Worm (Caenorhabditis elegans): Measurements from ENCODE around the gene R02F11.3.

The R02F11.3 gene

ce11 chrV:4806859-4807258 lies 1.1 kb upstream of the R02F11.3 start:
- no peak for TF ChIP-seq mls-2 (tag; optimal IDR thresholded peaks at IDR 0.05)
- TF ChIP-seq nhr-12 (tag; optimal IDR thresholded peaks at IDR 0.05) = no peak
- no peak for TF ChIP-seq bed-3 (GFP tag; optimal IDR thresholded peaks at IDR 0.05)
- TF ChIP-seq nhr-76 (tag; optimal IDR thresholded peaks at IDR 0.05) = no peak
- no peak for TF ChIP-seq M03D4.4 (tag; optimal IDR thresholded peaks at IDR 0.05)
- TF ChIP-seq elt-3 (tag; optimal IDR thresholded peaks at IDR 0.05) = no peak
- no peak for TF ChIP-seq drap-1 (GFP tag; optimal IDR thresholded peaks at IDR 0.05)
- no peak for TF ChIP-seq ham-2 (GFP tag; optimal IDR thresholded peaks at IDR 0.05)
- no peak for TF ChIP-seq unc-62 (GFP tag; optimal IDR thresholded peaks at IDR 0.05)
- TF ChIP-seq unc-120 (tag; optimal IDR thresholded peaks at IDR 0.05; ENCODE audit: poor library complexity, severe bottlenecking) = no peak
- no peak for TF ChIP-seq ces-1 (GFP tag; optimal IDR thresholded peaks at IDR 0.05)
- no peak for TF ChIP-seq mep-1 (tag; optimal IDR thresholded peaks at IDR 0.05)

ce11 chrV:4801943-4802342 lies 3.8 kb downstream of the R02F11.3 start:
- TF ChIP-seq snpc-4 (tag; optimal IDR thresholded peaks at IDR 0.05) (no peak), ces-1 (GFP tag; optimal IDR thresholded peaks at IDR 0.05) (no peak), unc-39 (tag; optimal IDR thresholded peaks at IDR 0.05) (no peak), ztf-11 (tag; optimal IDR thresholded peaks at IDR 0.05) (no peak), mab-5 (tag; optimal IDR thresholded peaks at IDR 0.05) (no peak), blmp-1 (tag; optimal IDR thresholded peaks at IDR 0.05) (no peak), unc-120 (tag; optimal IDR thresholded peaks at IDR 0.05; ENCODE audit: poor library complexity, severe bottlenecking) (no peak), lsy-2 (tag; optimal IDR thresholded peaks at IDR 0.05) (no peak), mls-2 (tag; optimal IDR thresholded peaks at IDR 0.05) (no peak), nhr-2 (tag; optimal IDR thresholded peaks at IDR 0.05) (no peak), nhr-28 (tag; optimal IDR thresholded peaks at IDR 0.05) (no peak), nhr-76 (tag; optimal IDR thresholded peaks at IDR 0.05) (no peak), ceh-43 (GFP tag; optimal IDR thresholded peaks at IDR 0.05) (no peak), elt-3 (tag; optimal IDR thresholded peaks at IDR 0.05) (no peak), ceh-83 (GFP tag; optimal IDR thresholded peaks at IDR 0.05) (no peak), lin-13 (tag; optimal IDR thresholded peaks at IDR 0.05) (no peak), M03D4.4 (tag; optimal IDR thresholded peaks at IDR 0.05) (no peak), pha-4 (tag; optimal IDR thresholded peaks at IDR 0.05) (no peak), nhr-12 (tag; optimal IDR thresholded peaks at IDR 0.05) (no peak)

- TF ChIP-seq M03D4.4 (tag; optimal IDR thresholded peaks at IDR 0.05) (no peak), snpc-4 (tag; optimal IDR thresholded peaks at IDR 0.05) (no peak), ham-2 (GFP tag; optimal IDR thresholded peaks at IDR 0.05) (no peak), zip-8 (tag; optimal IDR thresholded peaks at IDR 0.05) (no peak), mep-1 (tag; optimal IDR thresholded peaks at IDR 0.05) (no peak), elt-3 (tag; optimal IDR thresholded peaks at IDR 0.05) (no peak), drap-1 (GFP tag; optimal IDR thresholded peaks at IDR 0.05) (no peak), ztf-11 (tag; optimal IDR thresholded peaks at IDR 0.05) (no peak), pha-4 (tag; optimal IDR thresholded peaks at IDR 0.05) (no peak), blmp-1 (tag; optimal IDR thresholded peaks at IDR 0.05) (no peak), sem-2 (GFP tag; optimal IDR thresholded peaks at IDR 0.05) (no peak)
Measured at ce11 chrV:4800794-4801193, 5.0 kb downstream of the R02F11.3 start, which contains the start of gene R02F11.1. TSS of gene R02F11.1 (plus strand) at chrV:4801094.

- TF ChIP-seq unc-120 (tag; optimal IDR thresholded peaks at IDR 0.05; ENCODE audit: poor library complexity, severe bottlenecking) (no peak), mls-2 (tag; optimal IDR thresholded peaks at IDR 0.05) (no peak), ceh-39 (tag; optimal IDR thresholded peaks at IDR 0.05) (no peak)
Measured at ce11 chrV:4794308-4794707, 11.4 kb downstream of the R02F11.3 start, which contains the start of gene R02F11.2. TSS of gene R02F11.2 (plus strand) at chrV:4794599.

- TF ChIP-seq nhr-237 (tag; optimal IDR thresholded peaks at IDR 0.05) = no peak
- no peak for TF ChIP-seq flh-1 (GFP tag; optimal IDR thresholded peaks at IDR 0.05)
- no peak for TF ChIP-seq ceh-83 (GFP tag; optimal IDR thresholded peaks at IDR 0.05)
- no peak for TF ChIP-seq sptf-1 (tag; optimal IDR thresholded peaks at IDR 0.05)
- no peak for TF ChIP-seq bed-3 (GFP tag; optimal IDR thresholded peaks at IDR 0.05)
- TF ChIP-seq nhr-28 (tag; optimal IDR thresholded peaks at IDR 0.05) = no peak
- TF ChIP-seq nhr-76 (tag; optimal IDR thresholded peaks at IDR 0.05) = no peak
Measured at ce11 chrV:4791569-4791968, 14.2 kb downstream of the R02F11.3 start, which contains the start of gene R02F11.11. TSS of gene R02F11.11 (plus strand) at chrV:4791869.

ce11 chrV:4790368-4790767 lies 15.4 kb downstream of the R02F11.3 start, which contains the start of gene R02F11.12:
TSS of gene R02F11.12 (plus strand) at chrV:4790668.
- TF ChIP-seq snpc-4 (tag; optimal IDR thresholded peaks at IDR 0.05) (no peak), ceh-83 (GFP tag; optimal IDR thresholded peaks at IDR 0.05) (no peak), sem-2 (GFP tag; optimal IDR thresholded peaks at IDR 0.05) (no peak), nhr-12 (tag; optimal IDR thresholded peaks at IDR 0.05) (no peak), bed-3 (GFP tag; optimal IDR thresholded peaks at IDR 0.05) (no peak), flh-1 (GFP tag; optimal IDR thresholded peaks at IDR 0.05) (no peak), hlh-1 (tag; optimal IDR thresholded peaks at IDR 0.05) (no peak), sptf-1 (tag; optimal IDR thresholded peaks at IDR 0.05) (no peak), unc-39 (tag; optimal IDR thresholded peaks at IDR 0.05) (no peak), blmp-1 (tag; optimal IDR thresholded peaks at IDR 0.05) (no peak), ceh-39 (tag; optimal IDR thresholded peaks at IDR 0.05) (no peak), mls-2 (tag; optimal IDR thresholded peaks at IDR 0.05) (no peak), lsy-2 (tag; optimal IDR thresholded peaks at IDR 0.05) (no peak), elt-3 (tag; optimal IDR thresholded peaks at IDR 0.05) (no peak), ces-1 (GFP tag; optimal IDR thresholded peaks at IDR 0.05) (no peak), nhr-2 (tag; optimal IDR thresholded peaks at IDR 0.05) (no peak), elt-1 (tag; optimal IDR thresholded peaks at IDR 0.05; ENCODE audit: borderline replicate concordance, insufficient read depth) (no peak), ham-2 (GFP tag; optimal IDR thresholded peaks at IDR 0.05) (no peak)
